Fruit fly (Drosophila melanogaster) whole organism, pupa: Measurements from ENCODE around the gene mrn.
A peak's percentile ranks its signal among the peaks of the same experiment; 100 is the strongest.

Experiments used
- CG10348 ChIP-seq: fragments of 200-800 bp; sonication (Bioruptor generic); IDR thresholded peaks from 2 replicates; pipeline ENCODE4 v1.3.6; 2022; ENCODE audit warnings: missing biosample characterization, missing genetic modification characterization
- CG12605 ChIP-seq: fragments of 200-800 bp; sonication (Bioruptor generic); IDR thresholded peaks from 2 replicates; pipeline ENCODE4 v1.3.6; 2022; ENCODE audit warnings: missing biosample characterization, missing genetic modification characterization
- CG13204 ChIP-seq: fragments of 200-800 bp; sonication (Bioruptor generic); optimal IDR thresholded peaks from 2 replicates; lab custom pipeline; 2018; ENCODE audit warnings: missing biosample characterization, mild to moderate bottlenecking, missing genetic modification characterization, moderate library complexity
- CG14655 ChIP-seq: fragments of 200-800 bp; sonication (Bioruptor generic); optimal IDR thresholded peaks from 3 replicates; lab custom pipeline; 2017; ENCODE audit warnings: mild to moderate bottlenecking, missing biosample characterization, missing genetic modification reagents, missing genetic modification characterization
- CG15710 ChIP-seq: fragments of 200-800 bp; sonication (Bioruptor generic); optimal IDR thresholded peaks from 2 replicates; lab custom pipeline; 2018; ENCODE audit warnings: missing biosample characterization, mild to moderate bottlenecking, missing genetic modification characterization, moderate library complexity
- CG17806 ChIP-seq: fragments of 200-800 bp; sonication (Bioruptor generic); optimal IDR thresholded peaks from 2 replicates; lab custom pipeline; 2018; ENCODE audit warnings: missing biosample characterization, mild to moderate bottlenecking, missing genetic modification characterization, moderate library complexity
- CG32121 ChIP-seq: fragments of 200-800 bp; sonication (Bioruptor generic); IDR thresholded peaks from 2 replicates; pipeline ENCODE4 v1.3.6; 2022; ENCODE audit warnings: missing biosample characterization, missing genetic modification characterization
- CG34367 ChIP-seq: fragments of 200-800 bp; sonication (Bioruptor generic); optimal IDR thresholded peaks from 2 replicates; lab custom pipeline; 2018; ENCODE audit warnings: missing biosample characterization, mild to moderate bottlenecking, missing genetic modification characterization
- CG4496 ChIP-seq: fragments of 200-800 bp; sonication (Bioruptor generic); IDR thresholded peaks from 3 replicates; pipeline ENCODE4 v1.3.6; 2022; ENCODE audit warnings: missing biosample characterization, missing genetic modification characterization
- CG8159 ChIP-seq: fragments of 200-800 bp; sonication (Bioruptor generic); optimal IDR thresholded peaks from 3 replicates; lab custom pipeline; 2018; ENCODE audit warnings: missing biosample characterization, mild to moderate bottlenecking, missing genetic modification characterization, moderate library complexity
- CG8301 ChIP-seq: fragments of 200-800 bp; sonication (Bioruptor generic); optimal IDR thresholded peaks from 2 replicates; lab custom pipeline; 2018; ENCODE audit warnings: missing biosample characterization, mild to moderate bottlenecking, missing genetic modification characterization
- CG9948 ChIP-seq: fragments of 200-800 bp; sonication (Bioruptor generic); optimal IDR thresholded peaks from 2 replicates; lab custom pipeline; 2018; ENCODE audit warnings: missing biosample characterization, mild to moderate bottlenecking, missing genetic modification characterization, moderate library complexity
- D1 ChIP-seq: fragments of 200-800 bp; sonication (Bioruptor generic); optimal IDR thresholded peaks from 2 replicates; lab custom pipeline; 2018; ENCODE audit warnings: missing biosample characterization, mild to moderate bottlenecking, missing genetic modification characterization, moderate library complexity
- EcR ChIP-seq: fragments of 200-800 bp; sonication (Bioruptor generic); optimal IDR thresholded peaks from 3 replicates; lab custom pipeline; 2019; ENCODE audit warnings: missing biosample characterization, missing genetic modification characterization, mild to moderate bottlenecking, moderate library complexity, missing genetic modification reagents
- Ets98B ChIP-seq: fragments of 200-800 bp; sonication (Bioruptor generic); IDR thresholded peaks from 2 replicates; pipeline ENCODE4 v1.3.6; 2022; ENCODE audit warnings: missing biosample characterization, missing genetic modification characterization
- Pif1A ChIP-seq: fragments of 200-800 bp; sonication (Bioruptor generic); optimal IDR thresholded peaks from 3 replicates; lab custom pipeline; 2016; ENCODE audit warnings: missing biosample characterization, missing genetic modification characterization
- Pif1B ChIP-seq: fragments of 200-800 bp; sonication (Bioruptor generic); optimal IDR thresholded peaks from 3 replicates; lab custom pipeline; 2016; ENCODE audit warnings: missing biosample characterization, missing genetic modification characterization
- Snoo ChIP-seq: fragments of 200-800 bp; sonication (Bioruptor generic); optimal IDR thresholded peaks from 3 replicates; lab custom pipeline; 2017; ENCODE audit warnings: missing biosample characterization, mild to moderate bottlenecking, missing genetic modification characterization, inconsistent platforms
- fd96Ca ChIP-seq: fragments of 200-800 bp; sonication (Bioruptor generic); IDR thresholded peaks from 3 replicates; pipeline ENCODE4 v1.3.6; 2022; ENCODE audit warnings: missing biosample characterization, missing genetic modification characterization
- gl ChIP-seq: fragments of 200-800 bp; sonication (Bioruptor generic); optimal IDR thresholded peaks from 2 replicates; lab custom pipeline; 2018; ENCODE audit warnings: missing biosample characterization, mild to moderate bottlenecking, missing genetic modification characterization
- rn ChIP-seq: fragments of 200-800 bp; sonication (Bioruptor generic); IDR thresholded peaks from 2 replicates; pipeline ENCODE4 v1.3.6; 2022; ENCODE audit warnings: missing biosample characterization, missing genetic modification characterization

The mrn gene

dm6 chr3L:15600051-15600450 lies 19.7 kb upstream of the mrn start:
- TF ChIP-seq rn (GFP tag; lab: Robert Waterston, UW): no peak
- no peak for TF ChIP-seq Pif1B (GFP tag; lab: Kevin White, UChicago)
- no peak for TF ChIP-seq Ets98B (GFP tag; lab: Robert Waterston, UW)
- TF ChIP-seq CG13204 (GFP tag; lab: Kevin White, UChicago): no peak
- no peak for TF ChIP-seq D1 (tag; lab: Kevin White, UChicago)
- TF ChIP-seq gl: no peak
- TF ChIP-seq CG9948 (tag; lab: Kevin White, UChicago): no peak
- no peak for TF ChIP-seq fd96Ca
- no peak for TF ChIP-seq CG17806
- TF ChIP-seq Snoo (tag; lab: Kevin White, UChicago): no peak
- no peak for TF ChIP-seq CG15710 (tag; lab: Kevin White, UChicago)
- no peak for TF ChIP-seq EcR

dm6 chr3L:15599190-15599589 lies 18.9 kb upstream of the mrn start:
- TF ChIP-seq CG32121 (no peak), Pif1A (GFP tag; lab: Kevin White, UChicago) (no peak), CG12605 (GFP tag; lab: Robert Waterston, UW) (no peak), CG17806 (no peak), CG34367 (tag; lab: Kevin White, UChicago) (no peak), CG8159 (tag; lab: Kevin White, UChicago) (no peak), gl (no peak), CG4496 (no peak), EcR (no peak), CG15710 (tag; lab: Kevin White, UChicago) (no peak), D1 (tag; lab: Kevin White, UChicago) (no peak), Pif1B (GFP tag; lab: Kevin White, UChicago) (no peak), CG10348 (no peak)
- TF ChIP-seq, all 21 proteins: peak for 0

- TF ChIP-seq CG32121 (no peak), EcR (peak; percentile 7)
These were observed 17.6 kb upstream of the mrn start for dm6 chr3L:15597945-15598344.

- TF ChIP-seq EcR (peak; percentile 40), CG12605 (GFP tag; lab: Robert Waterston, UW) (no peak), Ets98B (GFP tag; lab: Robert Waterston, UW) (no peak), gl (peak; percentile 14), Snoo (tag; lab: Kevin White, UChicago) (no peak), CG10348 (no peak), CG17806 (no peak), CG8159 (tag; lab: Kevin White, UChicago) (no peak)
These were observed 16.9 kb upstream of the mrn start for dm6 chr3L:15597037-15597785.

- 0 out of 2 replicates have a peak, but pooled peaks have one; percentile 13 for TF ChIP-seq Ets98B (GFP tag; lab: Robert Waterston, UW)
- TF ChIP-seq CG12605 (GFP tag; lab: Robert Waterston, UW): no peak
- peak; percentile 22 for TF ChIP-seq CG14655 (GFP tag; lab: Kevin White, UChicago)
- peak; percentile 30; the same call in 2 of the 3 replicates for TF ChIP-seq CG4496
- no peak for TF ChIP-seq EcR
- TF ChIP-seq Pif1B (GFP tag; lab: Kevin White, UChicago): peak; percentile 26
- peak; percentile 51 for TF ChIP-seq Pif1A (GFP tag; lab: Kevin White, UChicago)
- TF ChIP-seq rn (GFP tag; lab: Robert Waterston, UW): no peak
- TF ChIP-seq Snoo (tag; lab: Kevin White, UChicago): no peak
- peak; percentile 38 for TF ChIP-seq CG15710 (tag; lab: Kevin White, UChicago)
- TF ChIP-seq fd96Ca: no peak
- TF ChIP-seq CG34367 (tag; lab: Kevin White, UChicago): peak; percentile 25
- peak; percentile 32 for TF ChIP-seq CG9948 (tag; lab: Kevin White, UChicago)
- TF ChIP-seq gl: no peak
- no peak for TF ChIP-seq D1 (tag; lab: Kevin White, UChicago)
- TF ChIP-seq CG8301 (tag; lab: Kevin White, UChicago): no peak
- no peak for TF ChIP-seq CG13204 (GFP tag; lab: Kevin White, UChicago)
- TF ChIP-seq CG8159 (tag; lab: Kevin White, UChicago): peak; percentile 57
- TF ChIP-seq CG17806: peak; percentile 64
These were observed 15.6 kb upstream of the mrn start for dm6 chr3L:15595980-15596379.

dm6 chr3L:15595175-15595724 lies 14.9 kb upstream of the mrn start:
- TF ChIP-seq Pif1B (GFP tag; lab: Kevin White, UChicago) (no peak), CG9948 (tag; lab: Kevin White, UChicago) (peak; percentile 2), CG15710 (tag; lab: Kevin White, UChicago) (peak; percentile 6), CG8159 (tag; lab: Kevin White, UChicago) (peak; percentile 47), Pif1A (GFP tag; lab: Kevin White, UChicago) (peak; percentile 30), CG4496 (no peak), CG34367 (tag; lab: Kevin White, UChicago) (peak; percentile 16), CG12605 (GFP tag; lab: Robert Waterston, UW) (no peak)
